Fruit fly (Drosophila melanogaster): ENCODE results near the gene dbo.

DNA sequence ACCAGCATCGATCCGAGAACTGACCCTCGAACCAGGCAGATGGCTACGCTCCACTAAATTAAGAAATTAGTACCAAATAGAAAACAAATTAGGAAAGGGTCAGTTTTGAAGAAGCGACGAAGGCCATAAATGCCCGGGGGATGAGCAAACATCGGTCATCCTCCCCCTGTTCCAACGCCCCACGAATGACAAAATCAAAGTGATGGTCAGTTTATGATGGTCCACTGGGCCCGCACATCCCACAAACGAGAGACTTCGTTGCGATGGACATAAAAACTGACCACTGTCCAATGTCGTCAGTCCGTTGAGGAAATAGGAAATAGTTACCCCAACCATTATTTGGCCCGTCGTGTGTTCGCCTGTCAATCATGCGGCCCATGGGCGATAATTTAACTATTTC lies 47.7 kb upstream of the dbo start:
- no peak for TF ChIP-seq EcR (GFP tag; optimal IDR thresholded peaks at IDR 0.05)
- no peak for TF ChIP-seq gl (tag; optimal IDR thresholded peaks at IDR 0.05)
- no peak for TF ChIP-seq CG32121 (GFP tag; IDR thresholded peaks at IDR 0.05)
